Worm (Caenorhabditis elegans): ENCODE data around the gene B0393.5.

DNA sequence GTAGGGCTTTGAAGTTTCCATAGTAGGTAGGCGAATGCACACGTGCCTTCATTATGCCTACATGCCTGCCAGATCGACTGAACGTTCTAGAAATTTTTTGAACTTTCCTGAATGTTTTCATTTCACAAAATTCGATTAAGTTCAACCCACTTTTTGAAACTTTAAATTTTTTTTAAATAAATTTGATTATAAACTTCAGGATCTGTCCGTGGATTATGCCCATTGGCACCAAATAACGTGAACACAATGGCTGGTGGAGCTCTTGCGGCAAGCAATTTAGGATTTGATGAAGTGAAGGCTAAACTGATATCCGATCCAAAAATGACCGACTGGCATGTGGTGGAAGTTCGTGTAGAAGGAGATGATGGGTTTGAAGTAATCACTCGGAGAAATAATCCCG is 30.1 kb upstream of the B0393.5 start, which contains the start of gene F17C8.7:
- no peak for TF ChIP-seq lin-40 (tag; optimal IDR thresholded peaks at IDR 0.05)
- TF ChIP-seq snpc-4 (GFP tag; optimal IDR thresholded peaks at IDR 0.05), result no peak
- TF ChIP-seq snpc-4 (tag; optimal IDR thresholded peaks at IDR 0.05), result no peak
- TF ChIP-seq lin-26 (GFP tag; IDR thresholded peaks at IDR 0.05), result no peak
- TF ChIP-seq snpc-1.1 (tag; optimal IDR thresholded peaks at IDR 0.05; ENCODE audit: insufficient read depth), result no peak
- no peak for TF ChIP-seq sdz-38 (tag; optimal IDR thresholded peaks at IDR 0.05)
- no peak for TF ChIP-seq nfya-1 (tag; optimal IDR thresholded peaks at IDR 0.05; ENCODE audit: borderline replicate concordance, insufficient read depth)
- no peak for TF ChIP-seq ztf-26 (tag; optimal IDR thresholded peaks at IDR 0.05)
